Worm (Caenorhabditis elegans) whole organism, midembryonic: ENCODE measurements around the gene F58F12.12.

Experiments used
- cog-1 ChIP-seq: sonication (generic microtip); optimal IDR thresholded peaks from 2 replicates; lab custom pipeline; 2016; ENCODE audit warnings: missing genetic modification characterization, missing compliant biosample characterization
- flt-1 ChIP-seq: fragments of 200-800 bp; sonication (Bioruptor generic); IDR thresholded peaks from 2 replicates; pipeline ENCODE4 v1.3.6; 2022; ENCODE audit warnings: missing genetic modification characterization, missing compliant biosample characterization
- med-1 ChIP-seq: sonication (generic microtip); optimal IDR thresholded peaks from 2 replicates; lab custom pipeline; 2017; ENCODE audit warnings: missing genetic modification characterization, mild to moderate bottlenecking, missing compliant biosample characterization, antibody characterized with exemption, missing genetic modification reagents; ENCODE audit not compliant: insufficient read depth

ce11 chrII:6401649-6402048 lies 20.7 kb downstream of the F58F12.12 start, which contains the start of gene btb-2:
- TF ChIP-seq flt-1 (no peak), med-1 (GFP tag; lab: Kevin White, UChicago) (no peak), cog-1 (tag; lab: Kevin White, UChicago) (no peak)
